Worm (Caenorhabditis elegans): ENCODE measurements around the gene math-15.

ce11 chrII:1886379-1886778, 20.2 kb downstream of the math-15 start, which contains the start of gene math-7:
- TF ChIP-seq vab-7 (GFP tag; IDR thresholded peaks at IDR 0.05) (no peak), daf-12 (tag; optimal IDR thresholded peaks at IDR 0.05) (no peak), set-16 (GFP tag; IDR thresholded peaks at IDR 0.05) (no peak), ztf-11 (tag; optimal IDR thresholded peaks at IDR 0.05) (no peak), ama-1 (optimal IDR thresholded peaks at IDR 0.05) (no peak), nhr-76 (tag; optimal IDR thresholded peaks at IDR 0.05) (no peak), Y75B8A.6 (GFP tag; IDR thresholded peaks at IDR 0.05) (no peak), unc-62 (GFP tag; optimal IDR thresholded peaks at IDR 0.05 in 1 of 2) (no peak), unc-62 (tag; optimal IDR thresholded peaks at IDR 0.05) (no peak)
